Worm (Caenorhabditis elegans) whole organism, mixed stage, embryonic: ENCODE results near the gene sec-6.
A peak's percentile ranks its signal among the peaks of the same experiment; 100 is the strongest.
"Not testable (repeated sequence)": the region's sequence is repeated elsewhere in the genome, so short reads cannot be mapped to it uniquely, and the experiment has no call there.

Experiments
- ces-1 ChIP-seq: fragments of 150-350 bp; optimal IDR thresholded peaks from 2 replicates; lab custom pipeline; 2014; ENCODE audit warnings: missing biosample characterization, missing genetic modification reagents, missing genetic modification characterization
- cnd-1 ChIP-seq: fragments of 200-800 bp; sonication (Bioruptor generic); optimal IDR thresholded peaks from 2 replicates; lab custom pipeline; 2018; ENCODE audit warnings: mild to moderate bottlenecking, missing genetic modification characterization, missing compliant biosample characterization
- lin-13 ChIP-seq: fragments of 150-350 bp; optimal IDR thresholded peaks from 2 replicates; lab custom pipeline; 2014; ENCODE audit warnings: missing biosample characterization, missing genetic modification characterization
- lsy-2 ChIP-seq: fragments of 150-350 bp; optimal IDR thresholded peaks from 2 replicates; lab custom pipeline; 2014; ENCODE audit warnings: missing biosample characterization, missing genetic modification characterization
- sem-2 ChIP-seq: fragments of 200-800 bp; sonication (Bioruptor generic); optimal IDR thresholded peaks from 2 replicates; lab custom pipeline; 2018; ENCODE audit warnings: mild to moderate bottlenecking, missing genetic modification characterization, missing compliant biosample characterization
- sptf-1 ChIP-seq: sonication (generic microtip); optimal IDR thresholded peaks from 2 replicates; lab custom pipeline; 2017; ENCODE audit warnings: mild to moderate bottlenecking, missing genetic modification characterization, moderate library complexity, missing compliant biosample characterization
- unc-39 ChIP-seq: fragments of 150-350 bp; optimal IDR thresholded peaks from 2 replicates; lab custom pipeline; 2014; ENCODE audit warnings: missing biosample characterization, missing genetic modification characterization

DNA sequence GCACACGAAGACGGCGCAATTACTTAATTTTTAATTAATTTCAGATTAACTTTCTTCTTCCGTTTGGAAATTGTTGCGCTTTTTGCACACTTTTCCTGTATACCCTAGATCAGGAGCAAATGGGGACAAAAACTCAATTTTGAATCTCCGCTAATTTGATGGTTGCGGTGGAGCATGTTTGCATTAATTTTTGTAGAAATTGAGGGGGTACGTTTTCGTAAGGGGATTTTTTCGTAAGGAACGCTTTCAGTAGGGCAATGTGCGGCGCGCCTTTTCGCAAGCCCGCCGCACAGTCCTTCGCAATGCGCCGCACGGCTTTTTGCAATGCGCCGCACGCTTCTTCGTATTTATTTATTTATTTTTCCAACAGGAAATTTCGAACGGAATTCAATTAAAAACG, 13.0 kb upstream of the sec-6 start:
- not testable (repeated sequence) for TF ChIP-seq sptf-1 (tag; lab: Kevin White, UChicago); unc-39 (tag; lab: Kevin White, UChicago); sem-2 (GFP tag; lab: Kevin White, UChicago); cnd-1 (tag; lab: Kevin White, UChicago)
- TF ChIP-seq lsy-2 (tag; lab: Kevin White, UChicago) (peak; percentile 29), lin-13 (peak; percentile 44), ces-1 (GFP tag; lab: Kevin White, UChicago) (peak; percentile 73)
